Fruit fly (Drosophila melanogaster) whole organism, embryonic: ENCODE measurements around the gene lectin-33A.

Experiments used
- CG10543 ChIP-seq: fragments of 200-800 bp; sonication (Bioruptor generic); optimal IDR thresholded peaks from 3 replicates; lab custom pipeline; 2017; ENCODE audit warnings: missing biosample characterization, mild to moderate bottlenecking, missing genetic modification characterization, moderate library complexity
- CG33213 ChIP-seq: fragments of 200-800 bp; sonication (Bioruptor generic); optimal IDR thresholded peaks from 3 replicates; lab custom pipeline; 2016; ENCODE audit warnings: missing biosample characterization, missing genetic modification characterization
- CG6254 ChIP-seq: fragments of 200-800 bp; sonication (Bioruptor generic); optimal IDR thresholded peaks from 3 replicates; lab custom pipeline; 2017; ENCODE audit warnings: mild to moderate bottlenecking, missing biosample characterization, missing genetic modification reagents, missing genetic modification characterization
- CG8478 ChIP-seq: fragments of >200 bp; optimal IDR thresholded peaks from 2 replicates; lab custom pipeline; 2018
- Sin3A ChIP-seq: fragments of >200 bp; optimal IDR thresholded peaks from 2 replicates; lab custom pipeline; 2018
- br ChIP-seq: fragments of >200 bp; optimal IDR thresholded peaks from 2 replicates; lab custom pipeline; 2017
- dati ChIP-seq: fragments of 200-800 bp; sonication (Bioruptor generic); IDR thresholded peaks from 2 replicates; pipeline ENCODE4 v1.3.6; 2022; ENCODE audit warnings: missing biosample characterization, missing genetic modification characterization
- lola ChIP-seq, 3 experiments: fragments of >200 bp in 2 of 3; fragments of 200-800 bp in 1 of 3; sonication (Bioruptor generic) in 1 of 3; optimal IDR thresholded peaks; 2 replicates each; lab custom pipeline; 2017 to 2019; ENCODE audit warnings: missing biosample characterization in 3 of 3, missing genetic modification characterization in 3 of 3, mild to moderate bottlenecking in 1 of 3, moderate library complexity in 1 of 3
- pb ChIP-seq: fragments of 200-800 bp; sonication (Bioruptor generic); optimal IDR thresholded peaks from 3 replicates; lab custom pipeline; 2016; ENCODE audit warnings: missing biosample characterization, missing genetic modification characterization

DNA sequence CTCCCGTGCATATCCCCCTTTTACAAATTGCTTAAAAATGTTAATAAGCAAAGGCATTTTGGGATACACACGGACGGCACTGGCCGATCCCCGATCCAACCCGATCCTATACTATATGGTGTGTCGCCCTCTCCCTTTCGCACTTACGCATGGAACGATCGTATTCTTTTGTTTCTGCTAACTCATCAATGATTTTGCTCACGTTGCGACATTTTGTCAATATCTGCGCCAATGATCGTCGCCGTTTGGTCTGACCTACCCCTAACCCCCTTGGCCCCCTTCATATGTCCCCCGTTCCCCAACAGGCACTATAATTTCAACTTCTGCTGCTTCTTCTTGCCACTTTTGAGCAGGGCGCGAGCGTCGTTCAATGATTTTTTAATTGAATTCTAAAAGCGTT, 47.9 kb downstream of the lectin-33A start:
- TF ChIP-seq CG8478 (no peak), Sin3A (lab: Kevin White, UChicago) (no peak), pb (GFP tag; lab: Kevin White, UChicago) (no peak), CG33213 (no peak), CG6254 (GFP tag; lab: Kevin White, UChicago) (no peak), lola (GFP tag; optimal IDR thresholded peaks at IDR 0.05; lab: Kevin White, UChicago) (no peak), CG10543 (GFP tag; lab: Kevin White, UChicago) (no peak), dati (GFP tag; lab: Robert Waterston, UW) (no peak), br (no peak)
